Worm (Caenorhabditis elegans) whole organism, dauer: ENCODE measurements around the gene F11A5.13.

Source experiments
- unc-62 ChIP-seq: sonication (generic microtip); optimal IDR thresholded peaks from 2 replicates; lab custom pipeline; 2017; ENCODE audit warnings: missing biosample characterization, missing genetic modification reagents, missing genetic modification characterization

Gene F11A5.13

ce11 chrV:16226581-16226980, at the start of gene F11A5.13:
F11A5.13 (minus strand) TSS chrV:16226681.
- no peak for TF ChIP-seq unc-62 (GFP tag; lab: Kevin White, UChicago)

ce11 chrV:16275347-16275746, 48.9 kb upstream of the F11A5.13 start, which contains the start of gene pacl-1:
pacl-1 (minus strand) TSS chrV:16275447.
- no peak for TF ChIP-seq unc-62 (GFP tag; lab: Kevin White, UChicago)

- no peak for TF ChIP-seq unc-62 (GFP tag; lab: Kevin White, UChicago)
Observed at ce11 chrV:16271121-16271520, 44.6 kb upstream of the F11A5.13 start, which contains the start of gene T13F3.6. T13F3.6 (minus strand) TSS chrV:16271221.

ce11 chrV:16269556-16269955, 43.1 kb upstream of the F11A5.13 start, which contains the start of the genes fbxa-2 and T13F3.8:
fbxa-2 (minus strand) TSS chrV:16269656.
T13F3.8 (plus strand) TSS chrV:16269800.
- no peak for TF ChIP-seq unc-62 (GFP tag; lab: Kevin White, UChicago)

- no peak for TF ChIP-seq unc-62 (GFP tag; lab: Kevin White, UChicago)
Observed at ce11 chrV:16266514-16266913, 40.0 kb upstream of the F11A5.13 start, which contains the start of gene T13F3.4. T13F3.4 (minus strand) TSS chrV:16266614.

ce11 chrV:16259684-16260083, 33.2 kb upstream of the F11A5.13 start, which contains the start of gene nhr-127:
nhr-127 (plus strand) TSS chrV:16259984.
- no peak for TF ChIP-seq unc-62 (GFP tag; lab: Kevin White, UChicago)

- TF ChIP-seq unc-62 (GFP tag; lab: Kevin White, UChicago): no peak
Observed at ce11 chrV:16258142-16258541, 31.7 kb upstream of the F11A5.13 start, which contains the start of gene nhr-218. nhr-218 (plus strand) TSS chrV:16258442.

- no peak for TF ChIP-seq unc-62 (GFP tag; lab: Kevin White, UChicago)
Observed at ce11 chrV:16256395-16256794, 29.9 kb upstream of the F11A5.13 start, which contains the start of gene bgnt-1.3. bgnt-1.3 (minus strand) TSS chrV:16256495.

- TF ChIP-seq unc-62 (GFP tag; lab: Kevin White, UChicago): no peak
Observed at ce11 chrV:16253687-16254086, 27.2 kb upstream of the F11A5.13 start, which contains the start of gene gcy-20. gcy-20 (minus strand) TSS chrV:16253787.

ce11 chrV:16249105-16249504, 22.6 kb upstream of the F11A5.13 start:
- TF ChIP-seq unc-62 (GFP tag; lab: Kevin White, UChicago): no peak

- no peak for TF ChIP-seq unc-62 (GFP tag; lab: Kevin White, UChicago)
Observed at ce11 chrV:16246579-16246978, 20.1 kb upstream of the F11A5.13 start, which contains the start of gene srh-95. srh-95 (plus strand) TSS chrV:16246879.

- no peak for TF ChIP-seq unc-62 (GFP tag; lab: Kevin White, UChicago)
Observed at ce11 chrV:16244078-16244477, 17.6 kb upstream of the F11A5.13 start, which contains the start of gene srh-104. srh-104 (minus strand) TSS chrV:16244178.

- no peak for TF ChIP-seq unc-62 (GFP tag; lab: Kevin White, UChicago)
Observed at ce11 chrV:16237223-16237622, 10.7 kb upstream of the F11A5.13 start, which contains the start of gene F21H7.5. F21H7.5 (plus strand) TSS chrV:16237523.

- TF ChIP-seq unc-62 (GFP tag; lab: Kevin White, UChicago): no peak
Observed at ce11 chrV:16235647-16236046, 9.2 kb upstream of the F11A5.13 start, which contains the start of gene srh-98. srh-98 (minus strand) TSS chrV:16235747.

ce11 chrV:16235135-16235534, 8.7 kb upstream of the F11A5.13 start, which contains the start of gene F21H7.3:
F21H7.3 (minus strand) TSS chrV:16235235.
- no peak for TF ChIP-seq unc-62 (GFP tag; lab: Kevin White, UChicago)

ce11 chrV:16233624-16234023, 7.1 kb upstream of the F11A5.13 start, which contains the start of gene clec-233:
clec-233 (plus strand) TSS chrV:16233924.
- TF ChIP-seq unc-62 (GFP tag; lab: Kevin White, UChicago): no peak

ce11 chrV:16232180-16232579, 5.7 kb upstream of the F11A5.13 start, which contains the start of gene gst-22:
gst-22 (minus strand) TSS chrV:16232282.
- TF ChIP-seq unc-62 (GFP tag; lab: Kevin White, UChicago): no peak
